Worm (Caenorhabditis elegans) whole organism, young adult: ENCODE data around the gene F02D8.1.

Source experiments
- C06A6.2 ChIP-seq: fragments of 200-800 bp; sonication (Bioruptor generic); conservative IDR thresholded peaks from 2 replicates; pipeline ENCODE4 v1.3.6; 2022; ENCODE audit warnings: missing genetic modification characterization, missing compliant biosample characterization
- F49E8.2 ChIP-seq: sonication (generic microtip); optimal IDR thresholded peaks from 3 replicates; lab custom pipeline; 2017; ENCODE audit warnings: missing genetic modification characterization, mild to moderate bottlenecking, missing compliant biosample characterization, antibody characterized with exemption, moderate library complexity; ENCODE audit not compliant: insufficient read depth
- Y56A3A.18 ChIP-seq: fragments of 200-800 bp; sonication (Bioruptor generic); IDR thresholded peaks from 2 replicates; pipeline ENCODE4 v1.3.6; 2022; ENCODE audit warnings: missing genetic modification reagents, missing genetic modification characterization, missing compliant biosample characterization
- ama-1 ChIP-seq, 3 experiments: fragments of 150-350 bp in 1 of 3; sonication (generic microtip) in 2 of 3; optimal IDR thresholded peaks; 2 replicates each; lab custom pipeline; 2014 to 2018; ENCODE audit warnings: missing biosample characterization in 2 of 3, missing genetic modification characterization in 2 of 3, missing genetic modification reagents in 2 of 3
- attf-3 ChIP-seq: fragments of 200-800 bp; sonication (Bioruptor generic); conservative IDR thresholded peaks from 2 replicates; pipeline ENCODE4 v1.3.6; 2022; ENCODE audit warnings: missing genetic modification reagents, missing genetic modification characterization, missing compliant biosample characterization
- ets-4 ChIP-seq: fragments of 200-800 bp; sonication (Bioruptor generic); optimal IDR thresholded peaks from 2 replicates; lab custom pipeline; 2018; ENCODE audit warnings: mild to moderate bottlenecking, missing genetic modification characterization, missing compliant biosample characterization
- zfh-2 ChIP-seq: fragments of 200-800 bp; sonication (Bioruptor generic); conservative IDR thresholded peaks from 2 replicates; pipeline ENCODE4 v1.3.6; 2022; ENCODE audit warnings: missing genetic modification reagents, missing genetic modification characterization, missing compliant biosample characterization

ce11 chrV:15016795-15017429 is 38.4 kb upstream of the F02D8.1 start:
- TF ChIP-seq F49E8.2 (tag; lab: Kevin White, UChicago) (no peak), C06A6.2 (GFP tag; lab: Robert Waterston, UW) (no peak), zfh-2 (GFP tag; lab: Robert Waterston, UW) (no peak), ama-1 (optimal IDR thresholded peaks at IDR 0.05; lab: Kevin White, UChicago) (no peak), ama-1 (GFP tag; optimal IDR thresholded peaks at IDR 0.05; lab: Kevin White, UChicago) (no peak), attf-3 (no peak), Y56A3A.18 (GFP tag; lab: Robert Waterston, UW) (no peak), ets-4 (GFP tag; lab: Kevin White, UChicago) (no peak)
